Worm (Caenorhabditis elegans): Measurements from ENCODE around the gene his-64.

DNA sequence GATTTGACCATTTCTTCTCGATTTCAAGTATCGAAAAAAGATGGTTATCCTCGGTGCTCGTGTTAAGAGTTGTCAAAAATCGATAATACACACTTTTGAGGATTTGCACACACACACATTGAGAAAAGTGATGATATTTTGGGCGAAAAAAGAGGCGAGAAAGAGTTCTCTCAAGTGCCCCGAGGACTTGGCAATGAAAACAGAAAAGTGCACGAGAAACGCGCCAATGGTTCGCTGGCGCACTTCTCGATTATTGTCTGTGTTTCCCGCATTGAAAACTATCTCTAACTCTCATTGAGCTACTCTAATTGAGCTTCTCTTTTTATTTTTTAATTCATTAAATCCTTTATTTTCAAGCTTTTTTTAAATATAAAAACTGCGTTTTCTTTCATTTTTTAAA is 26.8 kb downstream of the his-64 start:
- TF ChIP-seq skn-1 (tag; optimal IDR thresholded peaks at IDR 0.05) (peak; percentile 65), nhr-28 (tag; optimal IDR thresholded peaks at IDR 0.05) (no peak), sox-4 (tag; optimal IDR thresholded peaks at IDR 0.05) (no peak), zag-1 (tag; optimal IDR thresholded peaks at IDR 0.05) (no peak), elt-3 (tag; optimal IDR thresholded peaks at IDR 0.05) (peak in 1 of 6 experiments; percentile 37)
